Worm (Caenorhabditis elegans): ENCODE results near the gene acaa-2.

- no peak for TF ChIP-seq dao-5 (tag; optimal IDR thresholded peaks at IDR 0.05)
- TF ChIP-seq him-1 (tag; optimal IDR thresholded peaks at IDR 0.05), result no peak
Observed at ce11 chrIII:13302578-13302977, 42.2 kb upstream of the acaa-2 start.

All from whole organism, L4/young adult.